Worm (Caenorhabditis elegans): ENCODE measurements around the gene nhr-54.

nhr-54 gene

ce11 chrV:16505828-16506227 is at the start of gene nhr-54:
TSS of gene nhr-54 (minus strand) at chrV:16505928.
- TF ChIP-seq F57C9.4 (tag; optimal IDR thresholded peaks at IDR 0.05) = no peak
- TF ChIP-seq unc-62 (GFP tag; optimal IDR thresholded peaks at IDR 0.05) = no peak
- no peak for TF ChIP-seq ceh-91 (GFP tag; IDR thresholded peaks at IDR 0.05)
- TF ChIP-seq repo-1 (tag; optimal IDR thresholded peaks at IDR 0.05) = no peak
- no peak for TF ChIP-seq zim-3 (tag; optimal IDR thresholded peaks at IDR 0.05)
- no peak for TF ChIP-seq Y95B8A.8 (GFP tag; IDR thresholded peaks at IDR 0.05)

ce11 chrV:16552929-16553328 is 47.2 kb upstream of the nhr-54 start, which contains the start of gene Y32B12B.4:
TSS of gene Y32B12B.4 (plus strand) at chrV:16553327.
- 0 out of 2 replicates have a peak, but pooled peaks have one; percentile 9 for TF ChIP-seq aptf-2 (GFP tag; conservative IDR thresholded peaks at IDR 0.05)
- TF ChIP-seq ccch-3 (GFP tag; optimal IDR thresholded peaks at IDR 0.05) = no peak
- TF ChIP-seq D2030.7 (GFP tag; IDR thresholded peaks at IDR 0.05) = 0 out of 2 replicates have a peak, but pooled peaks have one; percentile 13
- peak; percentile 90 for TF ChIP-seq ceh-100 (GFP tag; IDR thresholded peaks at IDR 0.05)
- TF ChIP-seq egrh-3 (GFP tag; IDR thresholded peaks at IDR 0.05) = 0 out of 2 replicates have a peak, but pooled peaks have one; percentile 5
- TF ChIP-seq unc-130 (GFP tag; optimal IDR thresholded peaks at IDR 0.05) = peak; percentile 34

- TF ChIP-seq Y53F4B.3 (GFP tag; IDR thresholded peaks at IDR 0.05) (no peak), ztf-25 (GFP tag; IDR thresholded peaks at IDR 0.05) (no peak), madf-8 (GFP tag; conservative IDR thresholded peaks at IDR 0.05) (no peak), nfya-2 (GFP tag; IDR thresholded peaks at IDR 0.05) (no peak), madf-3 (GFP tag; IDR thresholded peaks at IDR 0.05) (no peak), egl-18 (GFP tag; IDR thresholded peaks at IDR 0.05) (no peak), pbrm-1 (GFP tag; IDR thresholded peaks at IDR 0.05) (no peak)
Observed at ce11 chrV:16550680-16551079, 45.0 kb upstream of the nhr-54 start, which contains the start of gene srbc-65. TSS of gene srbc-65 (plus strand) at chrV:16550980.

- TF ChIP-seq madf-6 (GFP tag; IDR thresholded peaks at IDR 0.05) (peak; percentile 30; the same call in 1 of the 2 replicates), pbrm-1 (GFP tag; IDR thresholded peaks at IDR 0.05) (0 out of 2 replicates have a peak, but pooled peaks have one; percentile 13), dox-1 (GFP tag; IDR thresholded peaks at IDR 0.05) (peak; percentile 74), hsf-1 (GFP tag; IDR thresholded peaks at IDR 0.05) (peak; percentile 96), egrh-3 (GFP tag; IDR thresholded peaks at IDR 0.05) (peak; percentile 13)
Observed at ce11 chrV:16548013-16548655, 42.4 kb upstream of the nhr-54 start.

ce11 chrV:16540657-16541056 is 34.9 kb upstream of the nhr-54 start:
- no peak for TF ChIP-seq dox-1 (GFP tag; IDR thresholded peaks at IDR 0.05)
- TF ChIP-seq chd-7 (tag; optimal IDR thresholded peaks at IDR 0.05) = no peak
- TF ChIP-seq rec-8 (tag; optimal IDR thresholded peaks at IDR 0.05) = no peak
- no peak for TF ChIP-seq lin-40 (tag; optimal IDR thresholded peaks at IDR 0.05)
- TF ChIP-seq K12H6.12 (tag; optimal IDR thresholded peaks at IDR 0.05) = no peak
- TF ChIP-seq ceh-91 (GFP tag; IDR thresholded peaks at IDR 0.05) = no peak
- no peak for TF ChIP-seq ceh-100 (GFP tag; IDR thresholded peaks at IDR 0.05)
- TF ChIP-seq rcor-1 (GFP tag; IDR thresholded peaks at IDR 0.05) = no peak
- no peak for TF ChIP-seq madf-8 (GFP tag; conservative IDR thresholded peaks at IDR 0.05)
- TF ChIP-seq atf-7 (tag; optimal IDR thresholded peaks at IDR 0.05) = no peak
- TF ChIP-seq F37B4.10 (GFP tag; IDR thresholded peaks at IDR 0.05) = no peak
- TF ChIP-seq tbx-9 (tag; optimal IDR thresholded peaks at IDR 0.05; ENCODE audit: borderline replicate concordance) = no peak
- no peak for TF ChIP-seq madf-10 (tag; optimal IDR thresholded peaks at IDR 0.05)
- no peak for TF ChIP-seq ztf-28 (GFP tag; IDR thresholded peaks at IDR 0.05)
